Fruit fly (Drosophila melanogaster): ENCODE measurements around the gene Ubx.

DNA sequence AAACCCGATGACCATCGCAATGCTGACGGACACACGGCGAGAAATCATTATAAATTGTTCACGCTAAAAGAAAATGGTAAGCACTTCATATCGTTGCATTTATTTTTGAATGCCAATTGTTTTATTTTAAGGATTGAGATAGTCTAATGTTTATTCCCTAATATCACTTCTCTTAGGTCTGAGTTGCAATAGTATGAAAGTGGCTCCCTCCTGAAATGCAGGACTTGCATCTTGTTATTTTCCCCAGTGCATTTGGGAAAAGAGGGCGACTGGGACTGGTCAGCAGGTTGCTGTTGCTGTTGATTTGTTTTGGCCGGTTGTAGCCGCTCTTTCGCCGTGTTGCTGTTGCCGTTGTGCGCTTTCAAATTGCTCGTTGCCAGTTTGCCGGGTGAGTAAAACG, 57.7 kb downstream of the Ubx start:
- TF ChIP-seq slbo (GFP tag; IDR thresholded peaks at IDR 0.05) (no peak), CG3065 (GFP tag; optimal IDR thresholded peaks at IDR 0.05) (no peak), usp (GFP tag; optimal IDR thresholded peaks at IDR 0.05) (no peak), lola (GFP tag; optimal IDR thresholded peaks at IDR 0.05) (no peak), dpn (GFP tag; optimal IDR thresholded peaks at IDR 0.05) (no peak), CG4328 (GFP tag; optimal IDR thresholded peaks at IDR 0.05) (no peak), Poxn (GFP tag; IDR thresholded peaks at IDR 0.05) (no peak)

Data from whole organism, embryonic.